Worm (Caenorhabditis elegans) whole organism, L2 larva: ENCODE results near the gene fbxb-108.
A peak's percentile ranks its signal among the peaks of the same experiment; 100 is the strongest.

Experiments
- C34F6.9 ChIP-seq: fragments of 150-350 bp; optimal IDR thresholded peaks from 2 replicates; lab custom pipeline; 2014; ENCODE audit warnings: missing biosample characterization, missing genetic modification characterization
- F13H6.1 ChIP-seq: sonication (generic microtip); optimal IDR thresholded peaks from 2 replicates; lab custom pipeline; 2016; ENCODE audit warnings: missing genetic modification characterization, missing compliant biosample characterization
- Y55F3AM.14 ChIP-seq: fragments of 200-800 bp; sonication (Bioruptor generic); optimal IDR thresholded peaks from 2 replicates; lab custom pipeline; 2018; ENCODE audit warnings: mild to moderate bottlenecking, missing genetic modification characterization, missing compliant biosample characterization
- ZK546.5 ChIP-seq: sonication (generic microtip); optimal IDR thresholded peaks from 2 replicates; lab custom pipeline; 2017; ENCODE audit warnings: missing biosample characterization, missing genetic modification characterization
- alr-1 ChIP-seq: fragments of 150-350 bp; optimal IDR thresholded peaks from 2 replicates; lab custom pipeline; 2014; ENCODE audit warnings: missing biosample characterization, missing genetic modification characterization
- aly-2 ChIP-seq: fragments of 150-350 bp; optimal IDR thresholded peaks from 2 replicates; lab custom pipeline; 2014; ENCODE audit warnings: missing biosample characterization, missing genetic modification characterization
- blmp-1 ChIP-seq: sonication (generic microtip); optimal IDR thresholded peaks from 2 replicates; lab custom pipeline; 2017; ENCODE audit warnings: missing genetic modification characterization, mild to moderate bottlenecking, missing compliant biosample characterization, antibody characterized with exemption, moderate library complexity; ENCODE audit not compliant: insufficient read depth
- ceh-16 ChIP-seq: fragments of 150-350 bp; optimal IDR thresholded peaks from 2 replicates; lab custom pipeline; 2014; ENCODE audit warnings: missing biosample characterization, missing genetic modification characterization
- ceh-82 ChIP-seq: fragments of 150-350 bp; optimal IDR thresholded peaks from 2 replicates; lab custom pipeline; 2014; ENCODE audit warnings: missing biosample characterization, missing genetic modification characterization
- crh-2 ChIP-seq: sonication (generic microtip); optimal IDR thresholded peaks from 2 replicates; lab custom pipeline; 2017; ENCODE audit warnings: missing biosample characterization, missing genetic modification characterization
- dmd-4 ChIP-seq: sonication (generic microtip); optimal IDR thresholded peaks from 2 replicates; lab custom pipeline; 2017; ENCODE audit warnings: missing biosample characterization, missing genetic modification characterization
- egl-27 ChIP-seq: sonication (generic microtip); optimal IDR thresholded peaks from 3 replicates; lab custom pipeline; 2017; ENCODE audit warnings: missing biosample characterization, missing genetic modification reagents, missing genetic modification characterization
- elt-3 ChIP-seq: sonication (generic microtip); optimal IDR thresholded peaks from 2 replicates; lab custom pipeline; 2017; ENCODE audit warnings: missing biosample characterization, missing genetic modification characterization
- fos-1 ChIP-seq: fragments of 150-350 bp; optimal IDR thresholded peaks from 2 replicates; lab custom pipeline; 2014; ENCODE audit warnings: missing biosample characterization, missing genetic modification characterization
- lin-11 ChIP-seq: fragments of 150-350 bp; sonication (generic microtip); optimal IDR thresholded peaks from 2 replicates; lab custom pipeline; 2014; ENCODE audit warnings: missing biosample characterization, missing genetic modification characterization, inconsistent platforms, mixed read lengths
- lin-13 ChIP-seq: fragments of 150-350 bp; optimal IDR thresholded peaks from 2 replicates; lab custom pipeline; 2014; ENCODE audit warnings: missing biosample characterization, missing genetic modification reagents, missing genetic modification characterization
- lin-39 ChIP-seq: fragments of 150-350 bp; optimal IDR thresholded peaks from 2 replicates; lab custom pipeline; 2014; ENCODE audit warnings: missing biosample characterization, missing genetic modification reagents, missing genetic modification characterization
- lsy-2 ChIP-seq, 2 experiments: fragments of 150-350 bp in 1 of 2; sonication (generic microtip) in 1 of 2; optimal IDR thresholded peaks; 2 replicates each; lab custom pipeline; 2014 to 2017; ENCODE audit warnings: missing biosample characterization in 2 of 2, missing genetic modification characterization in 2 of 2
- mab-5 ChIP-seq: fragments of 150-350 bp; optimal IDR thresholded peaks from 2 replicates; lab custom pipeline; 2014; ENCODE audit warnings: missing biosample characterization, missing genetic modification characterization
- nhr-12 ChIP-seq: fragments of 150-350 bp; optimal IDR thresholded peaks from 2 replicates; lab custom pipeline; 2014; ENCODE audit warnings: missing biosample characterization, missing genetic modification characterization
- nhr-129 ChIP-seq: fragments of 150-350 bp; optimal IDR thresholded peaks from 2 replicates; lab custom pipeline; 2014; ENCODE audit warnings: missing biosample characterization, missing genetic modification characterization
- nhr-21 ChIP-seq: fragments of 150-350 bp; optimal IDR thresholded peaks from 2 replicates; lab custom pipeline; 2014; ENCODE audit warnings: missing biosample characterization, missing genetic modification characterization
- nhr-23 ChIP-seq: fragments of 150-350 bp; optimal IDR thresholded peaks from 2 replicates; lab custom pipeline; 2014; ENCODE audit warnings: missing biosample characterization, missing genetic modification reagents, missing genetic modification characterization
- nhr-25 ChIP-seq: fragments of 150-350 bp; sonication (generic microtip); optimal IDR thresholded peaks from 3 replicates; lab custom pipeline; 2014; ENCODE audit warnings: missing biosample characterization, missing genetic modification characterization
- nhr-6 ChIP-seq: fragments of 150-350 bp; optimal IDR thresholded peaks from 2 replicates; lab custom pipeline; 2014; ENCODE audit warnings: missing biosample characterization, missing genetic modification characterization
- nhr-77 ChIP-seq: fragments of 150-350 bp; optimal IDR thresholded peaks from 2 replicates; lab custom pipeline; 2014; ENCODE audit warnings: missing biosample characterization, missing genetic modification characterization
- sem-4 ChIP-seq: fragments of 150-350 bp; optimal IDR thresholded peaks from 2 replicates; lab custom pipeline; 2014; ENCODE audit warnings: missing biosample characterization, missing genetic modification reagents, missing genetic modification characterization
- skn-1 ChIP-seq: sonication (generic microtip); optimal IDR thresholded peaks from 2 replicates; lab custom pipeline; 2017; ENCODE audit warnings: missing biosample characterization, missing genetic modification characterization
- sma-3 ChIP-seq: sonication (generic microtip); optimal IDR thresholded peaks from 2 replicates; lab custom pipeline; 2016; ENCODE audit warnings: missing genetic modification reagents, missing genetic modification characterization, missing compliant biosample characterization
- sma-9 ChIP-seq, 2 experiments: fragments of 150-350 bp in 1 of 2; sonication (generic microtip) in 1 of 2; optimal IDR thresholded peaks; 2 replicates each; lab custom pipeline; 2014 to 2016; ENCODE audit warnings: missing genetic modification characterization in 2 of 2, mild to moderate bottlenecking in 1 of 2, missing biosample characterization in 1 of 2, missing compliant biosample characterization in 1 of 2, missing genetic modification reagents in 1 of 2, moderate library complexity in 1 of 2
- snpc-4 ChIP-seq: fragments of 150-350 bp; optimal IDR thresholded peaks from 2 replicates; lab custom pipeline; 2014; ENCODE audit warnings: missing biosample characterization, missing genetic modification characterization
- unc-39 ChIP-seq: fragments of 150-350 bp; optimal IDR thresholded peaks from 2 replicates; lab custom pipeline; 2014; ENCODE audit warnings: missing biosample characterization, missing genetic modification characterization
- unc-55 ChIP-seq: fragments of 150-350 bp; sonication (generic microtip); optimal IDR thresholded peaks from 3 replicates; lab custom pipeline; 2014; ENCODE audit warnings: missing biosample characterization, missing genetic modification reagents, missing genetic modification characterization
- ztf-1 ChIP-seq: fragments of 200-800 bp; sonication (Bioruptor generic); conservative IDR thresholded peaks from 2 replicates; pipeline ENCODE4 v1.3.6; 2022; ENCODE audit warnings: missing genetic modification characterization, missing compliant biosample characterization
- ztf-11 ChIP-seq: sonication (generic microtip); optimal IDR thresholded peaks from 2 replicates; lab custom pipeline; 2017; ENCODE audit warnings: missing biosample characterization, missing genetic modification characterization
- ztf-4 ChIP-seq: fragments of 150-350 bp; optimal IDR thresholded peaks from 2 replicates; lab custom pipeline; 2014; ENCODE audit warnings: missing biosample characterization, missing genetic modification characterization

Gene fbxb-108

DNA sequence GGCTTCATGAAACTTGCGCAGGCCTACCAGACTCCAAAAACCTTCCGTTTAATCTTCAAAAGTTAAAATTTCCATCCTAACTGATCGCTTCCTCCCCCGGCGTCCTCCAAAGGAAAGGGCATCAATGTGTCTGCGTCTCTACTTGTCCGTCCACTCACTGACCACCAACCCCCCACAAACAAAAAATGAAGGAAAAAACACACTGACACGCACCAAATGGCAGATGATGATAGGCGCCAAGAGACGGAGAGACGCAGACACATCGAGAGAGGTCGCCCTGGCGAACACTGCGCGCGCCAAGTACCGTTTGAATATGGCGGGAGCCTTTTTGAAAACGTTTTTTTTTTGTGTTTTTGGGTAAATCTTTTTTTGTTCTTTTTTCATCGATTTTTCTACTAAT, 30.0 kb upstream of the fbxb-108 start:
- TF ChIP-seq lin-39 (tag; lab: Kevin White, UChicago) = no peak
- peak; percentile 4 for TF ChIP-seq nhr-129 (tag; lab: Kevin White, UChicago)
- TF ChIP-seq C34F6.9 = peak; percentile 28
- TF ChIP-seq aly-2 (tag; lab: Kevin White, UChicago) = no peak
- peak; percentile 30 for TF ChIP-seq ceh-16 (tag; lab: Kevin White, UChicago)
- peak; percentile 67 for TF ChIP-seq F13H6.1 (tag; lab: Kevin White, UChicago)
- TF ChIP-seq lsy-2 (tag; optimal IDR thresholded peaks at IDR 0.05; lab: Kevin White, UChicago) = peak in 1 of 2 experiments; percentile 22
- peak; percentile 13 for TF ChIP-seq fos-1 (tag; lab: Kevin White, UChicago)

DNA sequence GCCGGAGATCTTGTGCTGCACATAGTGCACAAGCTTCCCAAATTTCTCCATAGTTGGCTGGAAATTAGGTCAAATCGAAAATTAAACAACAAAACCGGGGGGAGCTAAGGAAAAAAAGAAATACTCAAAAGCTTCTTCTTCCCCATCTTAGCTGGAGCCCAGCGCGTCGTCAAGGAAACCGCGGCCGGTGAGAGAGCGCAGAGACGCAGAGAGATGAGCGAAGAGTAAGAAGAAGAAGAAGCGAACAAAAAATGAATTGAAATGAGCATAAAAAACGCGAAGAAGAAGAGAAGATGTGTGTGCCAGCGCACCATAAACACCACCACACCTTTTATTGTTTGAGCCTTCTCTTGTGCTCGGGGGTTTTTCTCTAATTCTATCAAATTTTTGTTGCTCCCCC, 29.6 kb upstream of the fbxb-108 start, which contains the start of gene wdr-31:
TSS of gene wdr-31 (minus strand) at position 101 of the 400 bp plus-strand sequence.
- TF ChIP-seq nhr-77 (tag; lab: Kevin White, UChicago) (no peak), F13H6.1 (tag; lab: Kevin White, UChicago) (no peak), lin-11 (tag; lab: Kevin White, UChicago) (no peak), lin-39 (tag; lab: Kevin White, UChicago) (no peak), dmd-4 (tag; lab: Kevin White, UChicago) (no peak), sma-3 (GFP tag; lab: Kevin White, UChicago) (no peak), C34F6.9 (no peak), lin-13 (GFP tag; lab: Kevin White, UChicago) (no peak), nhr-25 (no peak), ztf-11 (tag; lab: Kevin White, UChicago) (no peak), unc-39 (tag; lab: Kevin White, UChicago) (no peak), elt-3 (tag; lab: Kevin White, UChicago) (no peak), nhr-12 (tag; lab: Kevin White, UChicago) (no peak), mab-5 (no peak), blmp-1 (no peak), snpc-4 (no peak), ztf-4 (tag; lab: Kevin White, UChicago) (no peak), sem-4 (tag; lab: Kevin White, UChicago) (no peak)

ce11 chrII:2735644-2736043, 29.1 kb upstream of the fbxb-108 start:
- TF ChIP-seq ceh-82 (tag; lab: Kevin White, UChicago) (no peak), crh-2 (no peak), ztf-1 (GFP tag; lab: Robert Waterston, UW) (no peak), sma-3 (GFP tag; lab: Kevin White, UChicago) (no peak), ZK546.5 (tag; lab: Kevin White, UChicago) (no peak), mab-5 (no peak)

ce11 chrII:2736156-2736728, 28.5 kb upstream of the fbxb-108 start, which contains the start of gene T05A8.8:
Gene T05A8.8, plus strand, starts transcription at chrII:2736678.
- no peak for TF ChIP-seq C34F6.9
- TF ChIP-seq skn-1 (tag; lab: Kevin White, UChicago) = no peak
- no peak for TF ChIP-seq unc-55 (GFP tag; lab: Kevin White, UChicago)
- TF ChIP-seq lin-11 (tag; lab: Kevin White, UChicago) = no peak
- TF ChIP-seq snpc-4 = no peak
- no peak for TF ChIP-seq Y55F3AM.14 (GFP tag; lab: Kevin White, UChicago)
- no peak for TF ChIP-seq crh-2
- no peak for TF ChIP-seq F13H6.1 (tag; lab: Kevin White, UChicago)
- TF ChIP-seq ZK546.5 (tag; lab: Kevin White, UChicago) = no peak
- no peak for TF ChIP-seq nhr-25
- TF ChIP-seq lin-39 (tag; lab: Kevin White, UChicago) = no peak
- no peak for TF ChIP-seq egl-27
- TF ChIP-seq ztf-11 (tag; lab: Kevin White, UChicago) = no peak
- TF ChIP-seq nhr-77 (tag; lab: Kevin White, UChicago) = no peak
- no peak for TF ChIP-seq nhr-21 (tag; lab: Kevin White, UChicago)

- no peak for TF ChIP-seq sem-4 (tag; lab: Kevin White, UChicago)
- no peak for TF ChIP-seq alr-1 (tag; lab: Kevin White, UChicago)
- TF ChIP-seq ceh-16 (tag; lab: Kevin White, UChicago) = no peak
- TF ChIP-seq Y55F3AM.14 (GFP tag; lab: Kevin White, UChicago) = no peak
- no peak for TF ChIP-seq egl-27
- no peak for TF ChIP-seq unc-55 (GFP tag; lab: Kevin White, UChicago)
- TF ChIP-seq nhr-6 (tag; lab: Kevin White, UChicago) = no peak
- TF ChIP-seq crh-2 = no peak
- TF ChIP-seq sma-9 (GFP tag; optimal IDR thresholded peaks at IDR 0.05; lab: Kevin White, UChicago) = no peak
- TF ChIP-seq sma-9 (tag; optimal IDR thresholded peaks at IDR 0.05; lab: Kevin White, UChicago) = no peak
- no peak for TF ChIP-seq nhr-23 (tag; lab: Kevin White, UChicago)
- no peak for TF ChIP-seq fos-1 (tag; lab: Kevin White, UChicago)
- no peak for TF ChIP-seq nhr-129 (tag; lab: Kevin White, UChicago)
- TF ChIP-seq, all 48 proteins: peak for 0
Observed at ce11 chrII:2736938-2737337, 27.8 kb upstream of the fbxb-108 start.
